Fruit fly (Drosophila melanogaster): Measurements from ENCODE around the gene TSG101.

TSG101 gene

DNA sequence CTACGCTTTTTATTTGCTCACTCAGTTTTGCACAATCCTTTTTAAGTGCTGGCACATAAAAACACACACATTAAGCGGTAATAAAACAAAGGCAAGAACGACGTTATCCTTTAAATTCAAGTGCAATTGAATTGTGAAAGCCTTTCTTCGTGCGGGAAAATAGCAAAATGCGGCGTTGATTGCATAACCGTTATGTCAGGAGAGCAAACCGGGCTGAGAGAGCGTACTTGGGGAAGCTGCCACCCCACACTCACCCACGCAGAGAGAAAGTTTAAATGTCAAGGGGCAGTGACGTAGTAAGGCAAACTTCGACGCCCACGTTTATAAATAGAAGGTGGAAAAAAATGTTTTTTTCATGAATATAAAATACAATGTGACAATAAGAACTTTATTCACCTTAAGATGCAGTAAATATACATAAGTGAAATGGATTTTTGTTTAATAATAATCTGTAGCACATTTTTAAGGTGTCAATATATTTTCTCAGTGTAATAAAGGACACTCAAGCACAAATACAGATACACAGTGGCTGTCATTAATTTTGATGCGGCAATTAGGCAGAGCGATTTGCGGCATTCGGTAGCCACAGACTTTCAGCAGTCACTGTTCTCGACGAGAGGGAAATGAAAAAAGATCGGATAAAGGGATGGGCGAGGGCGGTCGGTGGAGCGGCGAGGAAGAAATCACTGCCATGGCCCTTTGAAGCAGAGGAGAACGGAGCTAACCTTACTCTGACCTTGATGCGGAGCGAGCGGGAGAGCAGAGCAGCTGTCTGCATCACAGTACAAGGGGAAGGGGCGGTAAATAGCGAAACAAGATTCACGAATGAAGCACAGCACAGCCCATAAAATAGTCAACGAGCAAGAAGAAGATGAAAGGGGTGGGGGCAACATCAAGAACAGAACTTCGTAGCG is 36.0 kb upstream of the TSG101 start (continued):
- TF ChIP-seq inv (GFP tag; IDR thresholded peaks at IDR 0.05; ENCODE audit: partially characterized antibody) (no peak), CG7839 (tag; optimal IDR thresholded peaks at IDR 0.05) (peak; percentile 67), NC2α (GFP tag; optimal IDR thresholded peaks at IDR 0.05) (no peak), Atf-2 (GFP tag; optimal IDR thresholded peaks at IDR 0.05) (no peak), slbo (GFP tag; IDR thresholded peaks at IDR 0.05) (peak; percentile 65), CG12104 (GFP tag; optimal IDR thresholded peaks at IDR 0.05) (peak; percentile 28), CG17802 (tag; optimal IDR thresholded peaks at IDR 0.05) (no peak), tio (GFP tag; optimal IDR thresholded peaks at IDR 0.05) (no peak), CG8281 (tag; optimal IDR thresholded peaks at IDR 0.05) (no peak), hbn (GFP tag; IDR thresholded peaks at IDR 0.05; ENCODE audit: partially characterized antibody) (no peak), unpg (GFP tag; optimal IDR thresholded peaks at IDR 0.05) (peak; percentile 67), CG7786 (GFP tag; optimal IDR thresholded peaks at IDR 0.05) (peak; percentile 37), row (GFP tag; IDR thresholded peaks at IDR 0.05) (peak; percentile 75), jumu (GFP tag; optimal IDR thresholded peaks at IDR 0.05) (peak; percentile 25), CG6689 (GFP tag; IDR thresholded peaks at IDR 0.05) (no peak), croc (GFP tag; conservative IDR thresholded peaks at IDR 0.05) (no peak), Bteb2 (GFP tag; optimal IDR thresholded peaks at IDR 0.05) (peak; percentile 35), CG14860 (GFP tag; IDR thresholded peaks at IDR 0.05; ENCODE audit: partially characterized antibody) (no peak), CG1832 (GFP tag; optimal IDR thresholded peaks at IDR 0.05) (no peak), CG1603 (tag; optimal IDR thresholded peaks at IDR 0.05) (peak; percentile 46), Fer2 (tag; optimal IDR thresholded peaks at IDR 0.05) (no peak), tap (tag; optimal IDR thresholded peaks at IDR 0.05) (peak; percentile 29), dmrt11E (tag; optimal IDR thresholded peaks at IDR 0.05) (no peak), cas (GFP tag; IDR thresholded peaks at IDR 0.05) (no peak), psq (GFP tag; optimal IDR thresholded peaks at IDR 0.05) (no peak), Chrac-16 (GFP tag; optimal IDR thresholded peaks at IDR 0.05) (no peak), Dip2 (GFP tag; IDR thresholded peaks at IDR 0.05) (no peak), z (GFP tag; IDR thresholded peaks at IDR 0.05) (no peak), CG10565 (GFP tag; optimal IDR thresholded peaks at IDR 0.05) (no peak), CG17385 (GFP tag; optimal IDR thresholded peaks at IDR 0.05) (peak; percentile 83), Ada2b (GFP tag; IDR thresholded peaks at IDR 0.05) (no peak), CG30020 (tag; optimal IDR thresholded peaks at IDR 0.05) (no peak), zfh1 (GFP tag; IDR thresholded peaks at IDR 0.05) (peak; percentile 44; the same call in 1 of the 3 replicates), MESR4 (GFP tag; optimal IDR thresholded peaks at IDR 0.05) (no peak), vvl (GFP tag; IDR thresholded peaks at IDR 0.05) (peak; percentile 55), HHEX (GFP tag; optimal IDR thresholded peaks at IDR 0.05) (no peak), Dfd (GFP tag; optimal IDR thresholded peaks at IDR 0.05) (no peak), CG15696 (tag; optimal IDR thresholded peaks at IDR 0.05) (no peak), CG5180 (GFP tag; optimal IDR thresholded peaks at IDR 0.05) (no peak), NK7.1 (GFP tag; optimal IDR thresholded peaks at IDR 0.05) (no peak), Gug (GFP tag; IDR thresholded peaks at IDR 0.05) (0 out of 4 replicates have a peak, but pooled peaks have one; percentile 31), klu (GFP tag; IDR thresholded peaks at IDR 0.05) (no peak), onecut (GFP tag; IDR thresholded peaks at IDR 0.05) (no peak), bowl (GFP tag; IDR thresholded peaks at IDR 0.05) (no peak), CG33557 (GFP tag; optimal IDR thresholded peaks at IDR 0.05) (no peak), pzg (GFP tag; optimal IDR thresholded peaks at IDR 0.05) (no peak), CG10431 (GFP tag; optimal IDR thresholded peaks at IDR 0.05) (no peak), lov (optimal IDR thresholded peaks at IDR 0.05) (no peak), lov (GFP tag; IDR thresholded peaks at IDR 0.05) (no peak)
